Worm (Caenorhabditis elegans): ENCODE data around the gene R151.2.

R151.2 gene

DNA sequence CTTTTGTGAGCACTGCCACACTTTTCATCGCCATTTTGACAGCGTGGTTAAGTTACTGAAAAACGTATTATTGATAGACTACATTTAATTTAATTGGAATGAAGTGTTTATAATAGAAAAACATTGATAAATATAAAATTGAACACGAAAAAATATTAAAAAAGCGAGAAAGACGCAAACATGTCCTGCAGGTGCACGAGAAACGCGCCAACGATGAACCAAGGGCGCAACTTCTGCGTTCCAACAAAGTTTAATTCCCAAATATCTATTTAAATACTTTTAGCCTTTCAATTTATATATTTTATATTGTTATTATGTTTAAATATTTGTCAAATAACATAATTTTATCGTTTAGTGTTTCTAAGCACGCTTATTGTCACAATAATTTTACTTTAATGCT, 24.4 kb downstream of the R151.2 start, which contains the start of gene ndus-8:
TSS of gene ndus-8 (minus strand) at position 55 of the 400 bp plus-strand sequence.
- peak; percentile 78 for TF ChIP-seq dsc-1 (tag; optimal IDR thresholded peaks at IDR 0.05)
- TF ChIP-seq elt-3 (tag; optimal IDR thresholded peaks at IDR 0.05) = peak in 1 of 6 experiments; percentile 53
- no peak for TF ChIP-seq sup-37 (GFP tag; optimal IDR thresholded peaks at IDR 0.05)
- TF ChIP-seq blmp-1 (tag; optimal IDR thresholded peaks at IDR 0.05) = peak; percentile 67
- TF ChIP-seq snpc-4 (tag; optimal IDR thresholded peaks at IDR 0.05) = peak; percentile 52
- TF ChIP-seq egl-13 (tag; optimal IDR thresholded peaks at IDR 0.05) = peak; percentile 18
- TF ChIP-seq pax-3 (tag; optimal IDR thresholded peaks at IDR 0.05) = no peak
- peak; percentile 59 for TF ChIP-seq F16B12.6 (tag; optimal IDR thresholded peaks at IDR 0.05)
- peak; percentile 90 for TF ChIP-seq unc-130 (tag; optimal IDR thresholded peaks at IDR 0.05)
- no peak for TF ChIP-seq ztf-4 (tag; optimal IDR thresholded peaks at IDR 0.05)
- TF ChIP-seq nhr-84 (tag; optimal IDR thresholded peaks at IDR 0.05) = no peak
- TF ChIP-seq mab-9 (GFP tag; IDR thresholded peaks at IDR 0.05) = no peak
- no peak for TF ChIP-seq fkh-10 (GFP tag; optimal IDR thresholded peaks at IDR 0.05)
- peak; percentile 39 for TF ChIP-seq C04F5.9 (tag; optimal IDR thresholded peaks at IDR 0.05)
- peak; percentile 87 to 90 for TF ChIP-seq lsy-2 (tag; optimal IDR thresholded peaks at IDR 0.05)
- no peak for TF ChIP-seq C34B4.2 (tag; optimal IDR thresholded peaks at IDR 0.05)
- no peak for TF ChIP-seq sptf-1 (tag; optimal IDR thresholded peaks at IDR 0.05)
- TF ChIP-seq lir-3 (tag; optimal IDR thresholded peaks at IDR 0.05; ENCODE audit: poor library complexity) = peak; percentile 38
- no peak for TF ChIP-seq nhr-28 (tag; optimal IDR thresholded peaks at IDR 0.05)
- TF ChIP-seq ceh-88 (GFP tag; IDR thresholded peaks at IDR 0.05) = no peak
- no peak for TF ChIP-seq fkh-4 (tag; optimal IDR thresholded peaks at IDR 0.05; ENCODE audit: borderline replicate concordance)
- TF ChIP-seq nhr-237 (tag; optimal IDR thresholded peaks at IDR 0.05) = no peak
- peak; percentile 39 for TF ChIP-seq lin-15B (tag; optimal IDR thresholded peaks at IDR 0.05)
- TF ChIP-seq rnt-1 (tag; optimal IDR thresholded peaks at IDR 0.05) = peak; percentile 77
- no peak for TF ChIP-seq ceh-90 (tag; optimal IDR thresholded peaks at IDR 0.05)
- TF ChIP-seq zip-4 (GFP tag; optimal IDR thresholded peaks at IDR 0.05) = peak; percentile 35
- TF ChIP-seq mdl-1 (tag; optimal IDR thresholded peaks at IDR 0.05) = peak in 1 of 2 experiments; percentile 57
- peak; percentile 43 for TF ChIP-seq lin-39 (tag; optimal IDR thresholded peaks at IDR 0.05)
- no peak for TF ChIP-seq egl-27 (tag; optimal IDR thresholded peaks at IDR 0.05)
- TF ChIP-seq ceh-8 (GFP tag; optimal IDR thresholded peaks at IDR 0.05) = no peak
- TF ChIP-seq zag-1 (tag; optimal IDR thresholded peaks at IDR 0.05) = no peak
- no peak for TF ChIP-seq nhr-77 (tag; optimal IDR thresholded peaks at IDR 0.05)
- peak in 2 of 3 experiments; percentile 47 to 77 for TF ChIP-seq ceh-82 (tag; optimal IDR thresholded peaks at IDR 0.05)
- TF ChIP-seq unc-98 (GFP tag; IDR thresholded peaks at IDR 0.05) = no peak
- TF ChIP-seq tlp-1 (tag; optimal IDR thresholded peaks at IDR 0.05) = no peak
- TF ChIP-seq unc-30 (tag; optimal IDR thresholded peaks at IDR 0.05) = no peak
- TF ChIP-seq lin-35 (GFP tag; optimal IDR thresholded peaks at IDR 0.05) = peak; percentile 77 to 80
- no peak for TF ChIP-seq nhr-12 (tag; optimal IDR thresholded peaks at IDR 0.05)
- peak; percentile 56 for TF ChIP-seq unc-86 (tag; optimal IDR thresholded peaks at IDR 0.05)
- peak; percentile 68 for TF ChIP-seq nhr-85 (tag)
- TF ChIP-seq hpl-2 (GFP tag; optimal IDR thresholded peaks at IDR 0.05) = peak; percentile 57
- TF ChIP-seq vab-15 (tag; optimal IDR thresholded peaks at IDR 0.05) = no peak
- peak; percentile 41 for TF ChIP-seq lin-13 (GFP tag; optimal IDR thresholded peaks at IDR 0.05)
- TF ChIP-seq snu-23 (GFP tag; optimal IDR thresholded peaks at IDR 0.05) = peak; percentile 85
- peak; percentile 84 for TF ChIP-seq nhr-19 (GFP tag; conservative IDR thresholded peaks at IDR 0.05)
- TF ChIP-seq dpl-1 (GFP tag; optimal IDR thresholded peaks at IDR 0.05) = peak; percentile 60 to 79 (median 79)
- TF ChIP-seq tbx-2 (tag; optimal IDR thresholded peaks at IDR 0.05) = peak; percentile 69
- peak; percentile 76 for TF ChIP-seq nhr-47 (tag; optimal IDR thresholded peaks at IDR 0.05)
- peak; percentile 78 for TF ChIP-seq nhr-90 (tag; optimal IDR thresholded peaks at IDR 0.05; ENCODE audit: poor library complexity)
- no peak for TF ChIP-seq pqm-1 (tag; optimal IDR thresholded peaks at IDR 0.05)
- peak; percentile 34 for TF ChIP-seq irx-1 (tag; optimal IDR thresholded peaks at IDR 0.05)
- no peak for TF ChIP-seq unc-62 (GFP tag; optimal IDR thresholded peaks at IDR 0.05)
- no peak for TF ChIP-seq ama-1 (optimal IDR thresholded peaks at IDR 0.05)
- no peak for TF ChIP-seq aha-1 (tag; optimal IDR thresholded peaks at IDR 0.05)

Data from whole organism, L1 larva.